Worm (Caenorhabditis elegans) whole organism, L2 larva: ENCODE measurements around the gene C45B11.5.

ENCODE experiments used
- ama-1 ChIP-seq: fragments of 150-350 bp; optimal IDR thresholded peaks from 2 replicates; lab custom pipeline; 2018; ENCODE audit warnings: inconsistent platforms
- lin-11 ChIP-seq: fragments of 150-350 bp; sonication (generic microtip); optimal IDR thresholded peaks from 2 replicates; lab custom pipeline; 2014; ENCODE audit warnings: missing biosample characterization, missing genetic modification characterization, inconsistent platforms, mixed read lengths
- mdl-1 ChIP-seq, 2 experiments: fragments of 150-350 bp in 1 of 2; sonication (generic microtip) in 1 of 2; optimal IDR thresholded peaks; 2 replicates each; lab custom pipeline; 2017; ENCODE audit warnings: missing biosample characterization in 2 of 2, missing genetic modification characterization in 2 of 2
- nhr-237 ChIP-seq: fragments of 150-350 bp; optimal IDR thresholded peaks from 2 replicates; lab custom pipeline; 2014; ENCODE audit warnings: missing biosample characterization, missing genetic modification characterization
- unc-39 ChIP-seq: fragments of 150-350 bp; optimal IDR thresholded peaks from 2 replicates; lab custom pipeline; 2014; ENCODE audit warnings: missing biosample characterization, missing genetic modification characterization

- TF ChIP-seq ama-1 (lab: Kevin White, UChicago) = no peak
- TF ChIP-seq nhr-237 (tag; lab: Kevin White, UChicago) = no peak
- no peak for TF ChIP-seq mdl-1 (tag; optimal IDR thresholded peaks at IDR 0.05; lab: Kevin White, UChicago)
- TF ChIP-seq lin-11 = no peak
- TF ChIP-seq unc-39 = no peak
These were observed at the start of gene C45B11.5 for ce11 chrV:11041499-11041898.
